Fruit fly (Drosophila melanogaster): Measurements from ENCODE around the gene CG1486.

CG1486 gene

dm6 chrX:21306485-21307142 lies 17.2 kb upstream of the CG1486 start, which contains the start of gene Abca3 (continued):
- TF ChIP-seq CG33557 (GFP tag; optimal IDR thresholded peaks at IDR 0.05) (peak; percentile 55), Mad (GFP tag; optimal IDR thresholded peaks at IDR 0.05) (peak; percentile 11), CG34422 (GFP tag; IDR thresholded peaks at IDR 0.05) (no peak), sima (GFP tag; optimal IDR thresholded peaks at IDR 0.05) (no peak), CG8290 (GFP tag; optimal IDR thresholded peaks at IDR 0.05) (peak; percentile 45), CG8290 (tag; optimal IDR thresholded peaks at IDR 0.05) (peak in 1 of 2 experiments; percentile 29), Ptx1 (GFP tag; IDR thresholded peaks at IDR 0.05) (peak; percentile 68), ssp (GFP tag; IDR thresholded peaks at IDR 0.05) (no peak), unc-4 (GFP tag; IDR thresholded peaks at IDR 0.05; ENCODE audit: partially characterized antibody) (no peak), NC2α (GFP tag; optimal IDR thresholded peaks at IDR 0.05) (peak; percentile 1), shn (GFP tag; optimal IDR thresholded peaks at IDR 0.05) (peak; percentile 63), CG1024 (GFP tag; IDR thresholded peaks at IDR 0.05) (no peak), HLH54F (GFP tag; optimal IDR thresholded peaks at IDR 0.05) (peak; percentile 50), CG7556 (GFP tag; optimal IDR thresholded peaks at IDR 0.05) (peak; percentile 72), CG12744 (GFP tag; optimal IDR thresholded peaks at IDR 0.05) (peak; percentile 30), CG6791 (GFP tag; IDR thresholded peaks at IDR 0.05; ENCODE audit: partially characterized antibody) (0 out of 3 replicates have a peak, but pooled peaks have one; percentile 39), croc (GFP tag; conservative IDR thresholded peaks at IDR 0.05) (peak; percentile 44; the same call in 2 of the 3 replicates), btn (GFP tag; optimal IDR thresholded peaks at IDR 0.05) (peak; percentile 10), insv (GFP tag; optimal IDR thresholded peaks at IDR 0.05) (peak in 1 of 2 experiments; percentile 26), Vsx1 (GFP tag; optimal IDR thresholded peaks at IDR 0.05) (peak; percentile 89), Abd-B (GFP tag; optimal IDR thresholded peaks at IDR 0.05) (peak; percentile 17), Adf1 (GFP tag; IDR thresholded peaks at IDR 0.05) (peak; percentile 22; the same call in 1 of the 2 replicates), pho (GFP tag; optimal IDR thresholded peaks at IDR 0.05) (peak; percentile 69), Nf-YC (tag; optimal IDR thresholded peaks at IDR 0.05) (peak; percentile 73), CG15011 (GFP tag; optimal IDR thresholded peaks at IDR 0.05) (peak; percentile 10), hb (GFP tag; IDR thresholded peaks at IDR 0.05; ENCODE audit: partially characterized antibody) (no peak), Sox102F (GFP tag; optimal IDR thresholded peaks at IDR 0.05) (peak; percentile 14), CG8281 (tag; optimal IDR thresholded peaks at IDR 0.05) (peak; percentile 2), pros (GFP tag; optimal IDR thresholded peaks at IDR 0.05) (no peak), CG4617 (GFP tag; optimal IDR thresholded peaks at IDR 0.05; ENCODE audit: borderline replicate concordance) (peak; percentile 12), D19B (GFP tag; optimal IDR thresholded peaks at IDR 0.05) (peak; percentile 40), CG8944 (GFP tag; optimal IDR thresholded peaks at IDR 0.05) (peak; percentile 24), trh (GFP tag; optimal IDR thresholded peaks at IDR 0.05) (no peak), Hey (tag; optimal IDR thresholded peaks at IDR 0.05) (peak; percentile 1), HLH3B (GFP tag; IDR thresholded peaks at IDR 0.05) (peak; percentile 25; the same call in 1 of the 2 replicates), sug (tag; optimal IDR thresholded peaks at IDR 0.05) (peak; percentile 83), Eip74EF (GFP tag; optimal IDR thresholded peaks at IDR 0.05) (peak in 1 of 2 experiments; percentile 17), CG9876 (GFP tag; optimal IDR thresholded peaks at IDR 0.05) (no peak), crol (GFP tag; IDR thresholded peaks at IDR 0.05) (no peak), CG14710 (tag; optimal IDR thresholded peaks at IDR 0.05) (peak; percentile 55), CG10654 (GFP tag; optimal IDR thresholded peaks at IDR 0.05) (peak; percentile 4), CG2202 (tag; optimal IDR thresholded peaks at IDR 0.05) (no peak), eyg (GFP tag; optimal IDR thresholded peaks at IDR 0.05) (peak; percentile 50), knrl (GFP tag; IDR thresholded peaks at IDR 0.05; ENCODE audit: partially characterized antibody) (no peak), Dfd (GFP tag; optimal IDR thresholded peaks at IDR 0.05) (no peak), repo (GFP tag; optimal IDR thresholded peaks at IDR 0.05) (peak; percentile 49), al (GFP tag; IDR thresholded peaks at IDR 0.05) (peak; percentile 70), lola (GFP tag; optimal IDR thresholded peaks at IDR 0.05) (peak in 1 of 3 experiments; percentile 62), CG18262 (tag; optimal IDR thresholded peaks at IDR 0.05) (peak; percentile 68)
